Worm (Caenorhabditis elegans) whole organism, late embryonic: ENCODE measurements around the gene F10G2.7.

Experiments
- F13H6.1 ChIP-seq: sonication (generic microtip); optimal IDR thresholded peaks from 2 replicates; lab custom pipeline; 2016; ENCODE audit warnings: missing genetic modification characterization, missing compliant biosample characterization
- ama-1 ChIP-seq: fragments of 150-350 bp; optimal IDR thresholded peaks from 2 replicates; lab custom pipeline; 2014
- ceh-9 ChIP-seq: sonication (generic microtip); optimal IDR thresholded peaks from 2 replicates; lab custom pipeline; 2016; ENCODE audit warnings: mild to moderate bottlenecking, missing genetic modification characterization, inconsistent platforms, missing compliant biosample characterization
- elt-2 ChIP-seq: sonication (generic microtip); optimal IDR thresholded peaks from 2 replicates; lab custom pipeline; 2016; ENCODE audit warnings: missing genetic modification reagents, missing genetic modification characterization, missing compliant biosample characterization
- pros-1 ChIP-seq: fragments of 150-350 bp; optimal IDR thresholded peaks from 2 replicates; lab custom pipeline; 2014; ENCODE audit warnings: missing biosample characterization, missing genetic modification reagents, missing genetic modification characterization

- TF ChIP-seq F13H6.1 (tag; lab: Kevin White, UChicago), result no peak
- TF ChIP-seq ceh-9 (tag; lab: Kevin White, UChicago), result no peak
- no peak for TF ChIP-seq pros-1 (tag; lab: Kevin White, UChicago)
- TF ChIP-seq ama-1 (lab: Kevin White, UChicago), result no peak
- no peak for TF ChIP-seq elt-2 (tag; lab: Kevin White, UChicago)
These were observed 11.8 kb downstream of the F10G2.7 start, which contains the start of gene srx-92 for ce11 chrV:7325285-7325684.
